Worm (Caenorhabditis elegans) whole organism, midembryonic: Measurements from ENCODE around the gene C25G4.8.

ENCODE experiments used
- T22C8.4 ChIP-seq: fragments of 200-800 bp; sonication (Bioruptor generic); IDR thresholded peaks from 2 replicates; pipeline ENCODE4 v1.3.6; 2022; ENCODE audit warnings: missing genetic modification characterization, missing compliant biosample characterization
- cog-1 ChIP-seq: sonication (generic microtip); optimal IDR thresholded peaks from 2 replicates; lab custom pipeline; 2016; ENCODE audit warnings: missing genetic modification characterization, missing compliant biosample characterization
- flt-1 ChIP-seq: fragments of 200-800 bp; sonication (Bioruptor generic); IDR thresholded peaks from 2 replicates; pipeline ENCODE4 v1.3.6; 2022; ENCODE audit warnings: missing genetic modification characterization, missing compliant biosample characterization
- klf-2 ChIP-seq: fragments of 200-800 bp; sonication (Bioruptor generic); conservative IDR thresholded peaks from 2 replicates; pipeline ENCODE4 v1.3.6; 2022; ENCODE audit warnings: missing genetic modification reagents, missing genetic modification characterization, missing compliant biosample characterization
- med-1 ChIP-seq: sonication (generic microtip); optimal IDR thresholded peaks from 2 replicates; lab custom pipeline; 2017; ENCODE audit warnings: missing genetic modification characterization, mild to moderate bottlenecking, missing compliant biosample characterization, antibody characterized with exemption, missing genetic modification reagents; ENCODE audit not compliant: insufficient read depth
- ref-1 ChIP-seq: fragments of 200-800 bp; sonication (Bioruptor generic); conservative IDR thresholded peaks from 2 replicates; pipeline ENCODE4 v1.3.6; 2022; ENCODE audit warnings: missing genetic modification reagents, missing genetic modification characterization, missing compliant biosample characterization
- tab-1 ChIP-seq: fragments of 200-800 bp; sonication (Bioruptor generic); IDR thresholded peaks from 2 replicates; pipeline ENCODE4 v1.3.6; 2022; ENCODE audit warnings: missing genetic modification characterization, missing compliant biosample characterization
- ztf-23 ChIP-seq: fragments of 200-800 bp; sonication (Bioruptor generic); IDR thresholded peaks from 2 replicates; pipeline ENCODE4 v1.3.6; 2022; ENCODE audit warnings: missing genetic modification reagents, missing genetic modification characterization, missing compliant biosample characterization
- ztf-29 ChIP-seq: fragments of 200-800 bp; sonication (Bioruptor generic); IDR thresholded peaks from 2 replicates; pipeline ENCODE4 v1.3.6; 2022; ENCODE audit warnings: missing genetic modification reagents, missing genetic modification characterization, missing compliant biosample characterization

DNA sequence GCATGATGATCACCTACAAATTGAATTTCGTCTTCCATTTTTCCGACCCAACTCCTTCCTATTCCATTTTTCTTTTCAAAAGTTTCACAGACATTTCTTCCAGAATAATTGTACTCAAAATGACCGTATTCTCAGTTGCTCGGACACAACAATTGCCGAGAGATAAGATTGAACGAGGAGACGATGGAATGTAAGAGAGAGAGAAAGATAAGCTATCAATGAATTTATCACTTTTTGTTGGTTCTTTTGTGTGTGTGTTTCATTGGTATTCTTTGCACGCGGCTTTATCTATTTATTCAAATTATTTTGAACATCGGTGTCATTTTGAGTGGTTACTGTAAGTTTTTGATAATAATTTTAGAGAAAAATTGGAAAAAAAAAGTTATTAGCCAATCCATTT is 42.8 kb downstream of the C25G4.8 start, which contains the start of gene ugt-65:
- TF ChIP-seq flt-1 (GFP tag; lab: Robert Waterston, UW) = no peak
- no peak for TF ChIP-seq T22C8.4 (GFP tag; lab: Robert Waterston, UW)
- no peak for TF ChIP-seq klf-2 (GFP tag; lab: Robert Waterston, UW)
- no peak for TF ChIP-seq ref-1 (GFP tag; lab: Robert Waterston, UW)
- no peak for TF ChIP-seq tab-1 (GFP tag; lab: Robert Waterston, UW)
- TF ChIP-seq ztf-29 (GFP tag; lab: Robert Waterston, UW) = no peak
- no peak for TF ChIP-seq med-1
- no peak for TF ChIP-seq cog-1 (tag; lab: Kevin White, UChicago)
- no peak for TF ChIP-seq ztf-23
